Worm (Caenorhabditis elegans): Measurements from ENCODE around the gene rpoa-49.
A peak's percentile ranks its signal among the peaks of the same experiment; 100 is the strongest.

Gene rpoa-49

ce11 chrII:18787-19186 lies 26.1 kb upstream of the rpoa-49 start (continued):
- TF ChIP-seq tlf-1 (GFP tag; optimal IDR thresholded peaks at IDR 0.05) (no peak), fkh-3 (tag; optimal IDR thresholded peaks at IDR 0.05) (no peak), dpl-1 (GFP tag; optimal IDR thresholded peaks at IDR 0.05) (no peak), cebp-2 (GFP tag; IDR thresholded peaks at IDR 0.05) (no peak), hlh-26 (GFP tag; conservative IDR thresholded peaks at IDR 0.05) (no peak), K11D2.4 (GFP tag; IDR thresholded peaks at IDR 0.05) (peak; percentile 68; the same call in 1 of the 2 replicates), F10E7.11 (tag; optimal IDR thresholded peaks at IDR 0.05) (no peak), let-526 (GFP tag; IDR thresholded peaks at IDR 0.05) (peak; percentile 58; the same call in 1 of the 2 replicates), K12H6.12 (tag; optimal IDR thresholded peaks at IDR 0.05) (peak; percentile 73), ztf-18 (tag; optimal IDR thresholded peaks at IDR 0.05) (peak; percentile 82), die-1 (tag; optimal IDR thresholded peaks at IDR 0.05) (no peak), somi-1 (GFP tag; optimal IDR thresholded peaks at IDR 0.05) (peak; percentile 17), dox-1 (GFP tag; IDR thresholded peaks at IDR 0.05) (peak; percentile 79), ceh-100 (GFP tag; IDR thresholded peaks at IDR 0.05) (no peak), lin-40 (tag; optimal IDR thresholded peaks at IDR 0.05) (peak; percentile 81), chd-7 (tag; optimal IDR thresholded peaks at IDR 0.05) (peak; percentile 12), ZK185.1 (tag; optimal IDR thresholded peaks at IDR 0.05; ENCODE audit: poor library complexity, severe bottlenecking) (peak; percentile 28), lsy-27 (tag; optimal IDR thresholded peaks at IDR 0.05; ENCODE audit: borderline replicate concordance, insufficient read depth) (no peak), nhr-90 (tag; optimal IDR thresholded peaks at IDR 0.05) (peak; percentile 14), Y95B8A.8 (GFP tag; IDR thresholded peaks at IDR 0.05) (no peak), atf-7 (tag; optimal IDR thresholded peaks at IDR 0.05) (peak; percentile 71), lin-35 (GFP tag; optimal IDR thresholded peaks at IDR 0.05) (peak in 1 of 3 experiments; percentile 41), pbrm-1 (GFP tag; IDR thresholded peaks at IDR 0.05) (peak; percentile 42; the same call in 1 of the 2 replicates), B0336.3 (GFP tag; IDR thresholded peaks at IDR 0.05) (peak; percentile 55; the same call in 1 of the 2 replicates), lir-1 (GFP tag; conservative IDR thresholded peaks at IDR 0.05) (0 out of 2 replicates have a peak, but pooled peaks have one; percentile 21), ztf-6 (GFP tag; IDR thresholded peaks at IDR 0.05) (no peak), attf-5 (GFP tag; optimal IDR thresholded peaks at IDR 0.05) (peak; percentile 93), ceh-27 (GFP tag; optimal IDR thresholded peaks at IDR 0.05) (peak; percentile 83), C06A6.2 (GFP tag; conservative IDR thresholded peaks at IDR 0.05) (0 out of 2 replicates have a peak, but pooled peaks have one; percentile 36), lag-1 (GFP tag; IDR thresholded peaks at IDR 0.05) (no peak), hrde-1 (tag; optimal IDR thresholded peaks at IDR 0.05; ENCODE audit: borderline replicate concordance) (no peak), madf-8 (GFP tag; conservative IDR thresholded peaks at IDR 0.05) (no peak), rpc-1 (optimal IDR thresholded peaks at IDR 0.05) (no peak), rpc-1 (tag; optimal IDR thresholded peaks at IDR 0.05) (no peak), F23B12.7 (tag; optimal IDR thresholded peaks at IDR 0.05; ENCODE audit: insufficient read depth) (peak; percentile 46), mcd-1 (GFP tag; IDR thresholded peaks at IDR 0.05) (peak; percentile 67), nhr-80 (tag; optimal IDR thresholded peaks at IDR 0.05) (peak; percentile 83), ztf-26 (tag; optimal IDR thresholded peaks at IDR 0.05) (peak; percentile 50), ztf-3 (GFP tag; optimal IDR thresholded peaks at IDR 0.05) (peak; percentile 16), nfyb-1 (GFP tag; IDR thresholded peaks at IDR 0.05) (peak; percentile 44), zfh-2 (GFP tag; conservative IDR thresholded peaks at IDR 0.05) (no peak; the same call in none of the 2 replicates)

Measured in whole organism, young adult.